Fruit fly (Drosophila melanogaster): ENCODE data around the gene mira.
A peak's percentile ranks its signal among the peaks of the same experiment; 100 is the strongest.

The mira gene

dm6 chr3R:19904865-19905373 lies 30.0 kb downstream of the mira start, which contains the start of the genes Surf6 and RhoGAP92B (continued):
- TF ChIP-seq fd102C (GFP tag; optimal IDR thresholded peaks at IDR 0.05): no peak
- peak; percentile 60 for TF ChIP-seq ems (GFP tag; optimal IDR thresholded peaks at IDR 0.05)
- TF ChIP-seq sd (tag; optimal IDR thresholded peaks at IDR 0.05): peak; percentile 67
- peak; percentile 73 for TF ChIP-seq CG13624 (GFP tag; optimal IDR thresholded peaks at IDR 0.05)
- peak; percentile 62 for TF ChIP-seq gro (GFP tag; optimal IDR thresholded peaks at IDR 0.05)
- 0 out of 2 replicates have a peak, but pooled peaks have one; percentile 25 for TF ChIP-seq ranshi (GFP tag; IDR thresholded peaks at IDR 0.05)
- TF ChIP-seq Elba2 (GFP tag; optimal IDR thresholded peaks at IDR 0.05): peak; percentile 43
- peak; percentile 24; the same call in 1 of the 2 replicates for TF ChIP-seq toy (GFP tag; IDR thresholded peaks at IDR 0.05)
- 0 out of 2 replicates have a peak, but pooled peaks have one; percentile 8 for TF ChIP-seq sim (GFP tag; IDR thresholded peaks at IDR 0.05)
- TF ChIP-seq sima (GFP tag; optimal IDR thresholded peaks at IDR 0.05): no peak
- peak; percentile 55 for TF ChIP-seq PHDP (tag; optimal IDR thresholded peaks at IDR 0.05)
- TF ChIP-seq CG9876 (GFP tag; optimal IDR thresholded peaks at IDR 0.05): no peak
- 0 out of 2 replicates have a peak, but pooled peaks have one; percentile 20 for TF ChIP-seq ssp (GFP tag; IDR thresholded peaks at IDR 0.05)
- no peak for TF ChIP-seq Trl (optimal IDR thresholded peaks at IDR 0.05)
- peak; percentile 77 for TF ChIP-seq Trl (GFP tag; optimal IDR thresholded peaks at IDR 0.05)
- TF ChIP-seq Stat92E (GFP tag; optimal IDR thresholded peaks at IDR 0.05): peak in 1 of 3 experiments; percentile 71
- peak; percentile 86 for TF ChIP-seq nmo (GFP tag; optimal IDR thresholded peaks at IDR 0.05)
- TF ChIP-seq amos (GFP tag; IDR thresholded peaks at IDR 0.05; ENCODE audit: partially characterized antibody): peak; percentile 41; the same call in 1 of the 2 replicates
- no peak for TF ChIP-seq klu (GFP tag; IDR thresholded peaks at IDR 0.05)
- peak in 1 of 2 experiments; percentile 70 for TF ChIP-seq insv (GFP tag; optimal IDR thresholded peaks at IDR 0.05)
- no peak for TF ChIP-seq CG11696 (GFP tag; IDR thresholded peaks at IDR 0.05)
- no peak for TF ChIP-seq CG34422 (GFP tag; IDR thresholded peaks at IDR 0.05)
- TF ChIP-seq fru (optimal IDR thresholded peaks at IDR 0.05): no peak
- peak; percentile 67 for TF ChIP-seq CG2712 (tag; optimal IDR thresholded peaks at IDR 0.05)
- TF ChIP-seq CG33557 (GFP tag; optimal IDR thresholded peaks at IDR 0.05): peak; percentile 39
- TF ChIP-seq fd64A (GFP tag; optimal IDR thresholded peaks at IDR 0.05): peak; percentile 23
- peak; percentile 49 for TF ChIP-seq CG4424 (GFP tag; optimal IDR thresholded peaks at IDR 0.05)
- no peak for TF ChIP-seq btn (GFP tag; optimal IDR thresholded peaks at IDR 0.05)
- TF ChIP-seq abd-A (tag; optimal IDR thresholded peaks at IDR 0.05): peak; percentile 11
- peak; percentile 69 for TF ChIP-seq CG11504 (tag; optimal IDR thresholded peaks at IDR 0.05)
- no peak for TF ChIP-seq CG8388 (GFP tag; optimal IDR thresholded peaks at IDR 0.05)
- peak; percentile 23 for TF ChIP-seq CG18476 (GFP tag; optimal IDR thresholded peaks at IDR 0.05)
- no peak for TF ChIP-seq Hand (GFP tag; optimal IDR thresholded peaks at IDR 0.05)
- TF ChIP-seq pzg (GFP tag; optimal IDR thresholded peaks at IDR 0.05): peak; percentile 95
- no peak for TF ChIP-seq onecut (GFP tag; IDR thresholded peaks at IDR 0.05)
- peak; percentile 63 for TF ChIP-seq gcm (GFP tag; optimal IDR thresholded peaks at IDR 0.05)
- TF ChIP-seq Deaf1 (tag; optimal IDR thresholded peaks at IDR 0.05): peak; percentile 41
- peak; percentile 5 for TF ChIP-seq grn (GFP tag; optimal IDR thresholded peaks at IDR 0.05)
- TF ChIP-seq nau (GFP tag; optimal IDR thresholded peaks at IDR 0.05): peak; percentile 77
- peak; percentile 89 for TF ChIP-seq trem (tag; optimal IDR thresholded peaks at IDR 0.05)
- no peak for TF ChIP-seq yki (optimal IDR thresholded peaks at IDR 0.05)
- no peak for TF ChIP-seq CG43689 (GFP tag; IDR thresholded peaks at IDR 0.05)
- TF ChIP-seq CG10543 (GFP tag; optimal IDR thresholded peaks at IDR 0.05): peak; percentile 82
- peak; percentile 9; the same call in 1 of the 3 replicates for TF ChIP-seq CG11093 (GFP tag; IDR thresholded peaks at IDR 0.05)
- 0 out of 2 replicates have a peak, but pooled peaks have one; percentile 27 for TF ChIP-seq Ptx1 (GFP tag; IDR thresholded peaks at IDR 0.05)
- TF ChIP-seq Optix (GFP tag; IDR thresholded peaks at IDR 0.05): 0 out of 3 replicates have a peak, but pooled peaks have one; percentile 41
- no peak for TF ChIP-seq ac (GFP tag; optimal IDR thresholded peaks at IDR 0.05)
- peak; percentile 51 for TF ChIP-seq CG30020 (tag; optimal IDR thresholded peaks at IDR 0.05)
- TF ChIP-seq lbe (GFP tag; optimal IDR thresholded peaks at IDR 0.05): peak; percentile 17
- TF ChIP-seq sqz (GFP tag; optimal IDR thresholded peaks at IDR 0.05): no peak
- TF ChIP-seq CG17385 (GFP tag; optimal IDR thresholded peaks at IDR 0.05): peak; percentile 67
